Fruit fly (Drosophila melanogaster) whole organism, embryonic: ENCODE results near the gene CG33795.

Experiments used
- Antp ChIP-seq: fragments of 200-800 bp; sonication (Bioruptor generic); optimal IDR thresholded peaks from 3 replicates; lab custom pipeline; 2016; ENCODE audit warnings: missing biosample characterization, missing genetic modification characterization
- Bdp1 ChIP-seq: fragments of 200-800 bp; sonication (Bioruptor generic); optimal IDR thresholded peaks from 3 replicates; lab custom pipeline; 2016; ENCODE audit warnings: missing biosample characterization, missing genetic modification characterization
- CG10565 ChIP-seq: fragments of 200-800 bp; sonication (Bioruptor generic); optimal IDR thresholded peaks from 3 replicates; lab custom pipeline; 2016; ENCODE audit warnings: missing biosample characterization, mild to moderate bottlenecking, missing genetic modification characterization
- CG10979 ChIP-seq: fragments of 200-800 bp; sonication (Bioruptor generic); optimal IDR thresholded peaks from 2 replicates; lab custom pipeline; 2018; ENCODE audit warnings: missing biosample characterization, mild to moderate bottlenecking, missing genetic modification characterization, moderate library complexity
- CG11456 ChIP-seq: fragments of 200-800 bp; sonication (Bioruptor generic); IDR thresholded peaks from 3 replicates; pipeline ENCODE4 v1.3.6; 2022; ENCODE audit warnings: missing biosample characterization, missing genetic modification characterization
- CG13123 ChIP-seq: fragments of 200-800 bp; sonication (Bioruptor generic); optimal IDR thresholded peaks from 2 replicates; lab custom pipeline; 2016; ENCODE audit warnings: missing biosample characterization, missing genetic modification characterization
- CG13894 ChIP-seq: fragments of 200-800 bp; sonication (Bioruptor generic); optimal IDR thresholded peaks from 3 replicates; lab custom pipeline; 2018; ENCODE audit warnings: missing biosample characterization, mild to moderate bottlenecking, missing genetic modification characterization, moderate library complexity
- CG14050 ChIP-seq: fragments of 200-800 bp; sonication (Bioruptor generic); IDR thresholded peaks from 3 replicates; pipeline ENCODE4 v1.3.6; 2022; ENCODE audit warnings: missing biosample characterization, missing genetic modification characterization
- CG14667 ChIP-seq: fragments of 200-800 bp; sonication (Bioruptor generic); IDR thresholded peaks from 2 replicates; pipeline ENCODE4 v1.3.6; 2022; ENCODE audit warnings: missing biosample characterization, missing genetic modification characterization
- CG16779 ChIP-seq: fragments of 200-800 bp; sonication (Bioruptor generic); IDR thresholded peaks from 2 replicates; pipeline ENCODE4 v1.3.6; 2022; ENCODE audit warnings: missing biosample characterization, missing genetic modification characterization
- CG16813 ChIP-seq: fragments of 200-800 bp; sonication (Bioruptor generic); IDR thresholded peaks from 3 replicates; pipeline ENCODE4 v1.3.6; 2022; ENCODE audit warnings: missing biosample characterization, missing genetic modification characterization; ENCODE audit not compliant: partially characterized antibody
- CG2199 ChIP-seq: fragments of 200-800 bp; sonication (Bioruptor generic); IDR thresholded peaks from 3 replicates; pipeline ENCODE4 v1.3.6; 2022; ENCODE audit warnings: missing biosample characterization, missing genetic modification characterization
- CG2875 ChIP-seq: fragments of 200-800 bp; sonication (Bioruptor generic); optimal IDR thresholded peaks from 2 replicates; lab custom pipeline; 2017; ENCODE audit warnings: missing biosample characterization, mild to moderate bottlenecking, missing genetic modification characterization, missing genetic modification reagents
- CG30431 ChIP-seq: fragments of 200-800 bp; sonication (Bioruptor generic); optimal IDR thresholded peaks from 2 replicates; lab custom pipeline; 2017; ENCODE audit warnings: missing biosample characterization, missing genetic modification characterization
- CG32772 ChIP-seq: fragments of 200-800 bp; sonication (Bioruptor generic); IDR thresholded peaks from 2 replicates; pipeline ENCODE4 v1.3.6; 2022; ENCODE audit warnings: missing biosample characterization, missing genetic modification characterization
- CG34376 ChIP-seq: fragments of 200-800 bp; sonication (Bioruptor generic); optimal IDR thresholded peaks from 2 replicates; lab custom pipeline; 2018; ENCODE audit warnings: missing biosample characterization, mild to moderate bottlenecking, missing genetic modification characterization
- CG6254 ChIP-seq: fragments of 200-800 bp; sonication (Bioruptor generic); optimal IDR thresholded peaks from 3 replicates; lab custom pipeline; 2017; ENCODE audit warnings: mild to moderate bottlenecking, missing biosample characterization, missing genetic modification reagents, missing genetic modification characterization
- CG6272 ChIP-seq: fragments of 200-800 bp; sonication (Bioruptor generic); IDR thresholded peaks from 2 replicates; pipeline ENCODE4 v1.3.6; 2022; ENCODE audit warnings: missing biosample characterization, missing genetic modification characterization
- CG8478 ChIP-seq: fragments of >200 bp; optimal IDR thresholded peaks from 2 replicates; lab custom pipeline; 2018
- CG9437 ChIP-seq: fragments of 200-800 bp; sonication (Bioruptor generic); optimal IDR thresholded peaks from 2 replicates; lab custom pipeline; 2018; ENCODE audit warnings: missing biosample characterization, mild to moderate bottlenecking, missing genetic modification characterization
- CTCF ChIP-seq: fragments of 200-800 bp; sonication (Bioruptor generic); optimal IDR thresholded peaks from 2 replicates; lab custom pipeline; 2017; ENCODE audit warnings: missing biosample characterization, mild to moderate bottlenecking, missing genetic modification characterization, moderate library complexity
- D19B ChIP-seq: fragments of 200-800 bp; sonication (Bioruptor generic); optimal IDR thresholded peaks from 2 replicates; lab custom pipeline; 2017; ENCODE audit warnings: missing biosample characterization, mild to moderate bottlenecking, missing genetic modification characterization
- HLH3B ChIP-seq: fragments of 200-800 bp; sonication (Bioruptor generic); IDR thresholded peaks from 2 replicates; pipeline ENCODE4 v1.3.6; 2022; ENCODE audit warnings: missing biosample characterization, missing genetic modification characterization
- HLH4C ChIP-seq: fragments of 200-800 bp; sonication (Bioruptor generic); IDR thresholded peaks from 3 replicates; pipeline ENCODE4 v1.3.6; 2022; ENCODE audit warnings: missing biosample characterization, missing genetic modification characterization; ENCODE audit not compliant: partially characterized antibody
- HLHmδ ChIP-seq: fragments of 200-800 bp; sonication (Bioruptor generic); optimal IDR thresholded peaks from 2 replicates; lab custom pipeline; 2018; ENCODE audit warnings: missing biosample characterization, mild to moderate bottlenecking, missing genetic modification characterization, moderate library complexity
- Hr39 ChIP-seq: fragments of >200 bp; optimal IDR thresholded peaks from 2 replicates; lab custom pipeline; 2017
- PHDP ChIP-seq: fragments of 200-800 bp; sonication (Bioruptor generic); optimal IDR thresholded peaks from 3 replicates; lab custom pipeline; 2018; ENCODE audit warnings: missing biosample characterization, mild to moderate bottlenecking, missing genetic modification characterization, moderate library complexity
- Sox102F ChIP-seq: fragments of 200-800 bp; sonication (Bioruptor generic); optimal IDR thresholded peaks from 2 replicates; lab custom pipeline; 2018; ENCODE audit warnings: missing biosample characterization, mild to moderate bottlenecking, missing genetic modification characterization, moderate library complexity
- Ssrp ChIP-seq: fragments of 200-800 bp; sonication (Bioruptor generic); optimal IDR thresholded peaks from 2 replicates; lab custom pipeline; 2018; ENCODE audit warnings: missing biosample characterization, mild to moderate bottlenecking, missing genetic modification characterization, moderate library complexity
- TFAM ChIP-seq: fragments of 200-800 bp; sonication (Bioruptor generic); optimal IDR thresholded peaks from 2 replicates; lab custom pipeline; 2017; ENCODE audit warnings: missing biosample characterization, missing genetic modification characterization, inconsistent platforms
- ac ChIP-seq: fragments of 200-800 bp; sonication (Bioruptor generic); optimal IDR thresholded peaks from 3 replicates; lab custom pipeline; 2017; ENCODE audit warnings: missing biosample characterization, mild to moderate bottlenecking, missing genetic modification characterization
- ase ChIP-seq: fragments of 200-800 bp; sonication (Bioruptor generic); IDR thresholded peaks from 3 replicates; pipeline ENCODE4 v1.3.6; 2022; ENCODE audit warnings: missing biosample characterization, missing genetic modification characterization
- bbx ChIP-seq: fragments of 200-800 bp; sonication (Bioruptor generic); IDR thresholded peaks from 2 replicates; pipeline ENCODE4 v1.3.6; 2022; ENCODE audit warnings: missing biosample characterization, missing genetic modification characterization; ENCODE audit not compliant: partially characterized antibody
- chn ChIP-seq: fragments of 200-800 bp; sonication (Bioruptor generic); optimal IDR thresholded peaks from 2 replicates; lab custom pipeline; 2016; ENCODE audit warnings: missing biosample characterization, missing genetic modification characterization
- crol ChIP-seq: fragments of 200-800 bp; sonication (Bioruptor generic); IDR thresholded peaks from 2 replicates; pipeline ENCODE4 v1.3.6; 2022; ENCODE audit warnings: missing biosample characterization, missing genetic modification characterization
- ems ChIP-seq: fragments of 200-800 bp; sonication (Bioruptor generic); optimal IDR thresholded peaks from 3 replicates; lab custom pipeline; 2016; ENCODE audit warnings: missing biosample characterization, missing genetic modification characterization
- gcm2 ChIP-seq: fragments of 200-800 bp; sonication (Bioruptor generic); optimal IDR thresholded peaks from 2 replicates; lab custom pipeline; 2016; ENCODE audit warnings: missing biosample characterization, missing genetic modification characterization
- gsb-n ChIP-seq: fragments of 200-800 bp; sonication (Bioruptor generic); optimal IDR thresholded peaks from 3 replicates; lab custom pipeline; 2018; ENCODE audit warnings: missing biosample characterization, mild to moderate bottlenecking, missing genetic modification characterization
- ind ChIP-seq: fragments of 200-800 bp; sonication (Bioruptor generic); optimal IDR thresholded peaks from 3 replicates; lab custom pipeline; 2016; ENCODE audit warnings: missing biosample characterization, missing genetic modification characterization
- jumu ChIP-seq: fragments of 200-800 bp; sonication (Bioruptor generic); optimal IDR thresholded peaks from 3 replicates; lab custom pipeline; 2016; ENCODE audit warnings: missing biosample characterization, missing genetic modification characterization
- kay ChIP-seq: fragments of 200-800 bp; sonication (Bioruptor generic); optimal IDR thresholded peaks from 2 replicates; lab custom pipeline; 2016; ENCODE audit warnings: missing biosample characterization, missing genetic modification characterization
- lilli ChIP-seq: fragments of 200-800 bp; sonication (Bioruptor generic); optimal IDR thresholded peaks from 3 replicates; lab custom pipeline; 2016; ENCODE audit warnings: missing biosample characterization, missing genetic modification characterization
- p53 ChIP-seq: fragments of 200-800 bp; sonication (Bioruptor generic); optimal IDR thresholded peaks from 2 replicates; lab custom pipeline; 2016; ENCODE audit warnings: missing biosample characterization, missing genetic modification characterization
- pan ChIP-seq, 4 experiments: fragments of >200 bp in 3 of 4; fragments of 200-800 bp in 1 of 4; sonication (Bioruptor generic) in 1 of 4; optimal IDR thresholded peaks in 3 of 4; IDR thresholded peaks in 1 of 4; 2 replicates each; pipeline versions ENCODE4 v1.3.6 to Lab custom; 2017 to 2022; ENCODE audit warnings: missing biosample characterization in 2 of 4, missing genetic modification characterization in 2 of 4, mixed read lengths in 1 of 4
- phol ChIP-seq: fragments of 200-800 bp; sonication (Bioruptor generic); optimal IDR thresholded peaks from 3 replicates; lab custom pipeline; 2018; ENCODE audit warnings: missing biosample characterization, mild to moderate bottlenecking, missing genetic modification characterization, moderate library complexity
- ro ChIP-seq: fragments of 200-800 bp; sonication (Bioruptor generic); IDR thresholded peaks from 2 replicates; pipeline ENCODE4 v1.3.6; 2022; ENCODE audit warnings: missing biosample characterization, missing genetic modification characterization
- slou ChIP-seq: fragments of 200-800 bp; sonication (Bioruptor generic); optimal IDR thresholded peaks from 3 replicates; lab custom pipeline; 2016; ENCODE audit warnings: missing biosample characterization, missing genetic modification characterization
- sna ChIP-seq: fragments of 200-800 bp; sonication (Bioruptor generic); IDR thresholded peaks from 2 replicates; pipeline ENCODE4 v1.3.6; 2022; ENCODE audit warnings: missing biosample characterization, missing genetic modification characterization; ENCODE audit not compliant: partially characterized antibody
- stc ChIP-seq: fragments of 200-800 bp; sonication (Bioruptor generic); IDR thresholded peaks from 2 replicates; pipeline ENCODE4 v1.3.6; 2022; ENCODE audit warnings: missing biosample characterization, missing genetic modification characterization
- tio ChIP-seq: fragments of 200-800 bp; sonication (Bioruptor generic); optimal IDR thresholded peaks from 2 replicates; lab custom pipeline; 2017; ENCODE audit warnings: missing biosample characterization, missing genetic modification characterization, inconsistent platforms
- trem ChIP-seq: fragments of 200-800 bp; optimal IDR thresholded peaks from 3 replicates; lab custom pipeline; 2019; ENCODE audit warnings: missing biosample characterization, mild to moderate bottlenecking, missing genetic modification characterization, moderate library complexity

Gene CG33795

DNA sequence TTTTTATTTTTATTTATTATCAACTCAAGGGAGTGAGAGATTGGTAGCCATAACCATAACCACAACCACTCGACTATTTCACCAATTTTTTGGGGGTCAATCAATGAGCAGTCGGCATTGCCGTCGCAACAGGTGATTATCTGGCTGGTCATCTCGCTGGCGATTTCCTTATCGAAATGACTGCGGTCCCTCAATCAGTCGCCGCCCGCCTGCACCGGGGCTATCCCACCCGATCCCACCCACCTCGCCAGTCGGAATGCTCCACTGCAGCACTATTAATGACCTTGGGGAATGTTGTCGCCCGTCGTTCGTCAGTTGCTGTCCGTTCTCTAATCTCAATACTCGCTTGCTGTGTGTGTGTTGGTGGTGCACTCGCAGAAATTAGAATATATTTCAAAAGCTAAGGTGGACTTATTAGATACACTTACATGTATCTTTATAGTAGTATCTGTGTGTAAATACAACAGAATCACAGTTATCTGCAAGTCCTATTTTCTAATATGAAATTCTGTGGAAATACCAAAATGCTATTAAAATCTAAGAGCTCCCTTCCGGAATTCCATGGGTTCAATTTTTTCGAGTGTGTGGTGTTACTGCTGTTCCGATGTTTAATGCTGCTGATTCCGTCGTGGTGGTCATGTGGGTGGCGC lies 10.6 kb downstream of the CG33795 start (continued):
- TF ChIP-seq CG6254 (GFP tag; lab: Kevin White, UChicago) (no peak), Bdp1 (peak; percentile 65), stc (no peak; the same call in 1 of the 2 replicates), Hr39 (no peak), CG10979 (tag; lab: Kevin White, UChicago) (peak; percentile 49), pan (optimal IDR thresholded peaks at IDR 0.05; lab: Kevin White, UChicago) (no peak), pan (GFP tag; optimal IDR thresholded peaks at IDR 0.05 in 1 of 2, IDR thresholded peaks at IDR 0.05 in 1 of 2) (peak in 1 of 2 experiments; percentile 57), ind (GFP tag; lab: Kevin White, UChicago) (peak; percentile 72), CG30431 (GFP tag; lab: Kevin White, UChicago) (peak; percentile 33), Antp (GFP tag; lab: Kevin White, UChicago) (peak; percentile 50), ems (GFP tag; lab: Kevin White, UChicago) (peak; percentile 19), CG6272 (GFP tag; lab: Robert Waterston, UW) (no peak), bbx (GFP tag; lab: Robert Waterston, UW) (no peak), Sox102F (GFP tag; lab: Kevin White, UChicago) (peak; percentile 56), slou (GFP tag; lab: Kevin White, UChicago) (no peak), CG14050 (peak; percentile 24; the same call in 1 of the 3 replicates), HLHmδ (no peak), ase (GFP tag; lab: Robert Waterston, UW) (0 out of 3 replicates have a peak, but pooled peaks have one; percentile 36), crol (no peak), HLH4C (GFP tag; lab: Robert Waterston, UW) (no peak), lilli (GFP tag; lab: Kevin White, UChicago) (peak; percentile 75), CG9437 (GFP tag; lab: Kevin White, UChicago) (peak; percentile 56), gsb-n (tag; lab: Kevin White, UChicago) (no peak), ro (GFP tag; lab: Robert Waterston, UW) (peak; percentile 21; the same call in 1 of the 2 replicates), CG16813 (GFP tag; lab: Robert Waterston, UW) (no peak), PHDP (tag; lab: Kevin White, UChicago) (peak; percentile 58), gcm2 (GFP tag; lab: Kevin White, UChicago) (no peak), trem (tag; lab: Kevin White, UChicago) (no peak), chn (GFP tag; lab: Kevin White, UChicago) (peak; percentile 17), Ssrp (peak; percentile 60), CG11456 (GFP tag; lab: Robert Waterston, UW) (no peak), ac (GFP tag; lab: Kevin White, UChicago) (no peak), jumu (GFP tag; lab: Kevin White, UChicago) (peak; percentile 23), CG2199 (GFP tag; lab: Robert Waterston, UW) (no peak), CG32772 (GFP tag; lab: Robert Waterston, UW) (no peak), p53 (no peak), kay (peak; percentile 34), CG13894 (tag; lab: Kevin White, UChicago) (peak; percentile 49), CTCF (GFP tag; lab: Kevin White, UChicago) (no peak), CG13123 (GFP tag; lab: Kevin White, UChicago) (no peak), sna (GFP tag; lab: Robert Waterston, UW) (no peak), CG16779 (GFP tag; lab: Robert Waterston, UW) (no peak), CG10565 (GFP tag; lab: Kevin White, UChicago) (no peak), HLH3B (GFP tag; lab: Robert Waterston, UW) (no peak), phol (tag; lab: Kevin White, UChicago) (peak; percentile 67), CG8478 (no peak), CG34376 (GFP tag; lab: Kevin White, UChicago) (peak; percentile 47), CG14667 (no peak), TFAM (no peak), CG2875 (no peak), D19B (GFP tag; lab: Kevin White, UChicago) (no peak), tio (GFP tag; lab: Kevin White, UChicago) (peak; percentile 43)
